Worm (Caenorhabditis elegans) whole organism, L3 larva: Measurements from ENCODE around the gene M18.3.

Experiments used
- ama-1 ChIP-seq: fragments of 150-350 bp; optimal IDR thresholded peaks from 2 replicates; lab custom pipeline; 2018
- ceh-16 ChIP-seq: sonication (generic microtip); optimal IDR thresholded peaks from 2 replicates; lab custom pipeline; 2017; ENCODE audit warnings: missing biosample characterization, missing genetic modification characterization
- ceh-82 ChIP-seq: fragments of 150-350 bp; optimal IDR thresholded peaks from 2 replicates; lab custom pipeline; 2014; ENCODE audit warnings: missing biosample characterization, missing genetic modification characterization
- daf-12 ChIP-seq: fragments of 150-350 bp; optimal IDR thresholded peaks from 2 replicates; lab custom pipeline; 2014; ENCODE audit warnings: missing biosample characterization, missing genetic modification reagents, missing genetic modification characterization
- egl-27 ChIP-seq: sonication (generic microtip); optimal IDR thresholded peaks from 4 replicates; lab custom pipeline; 2017; ENCODE audit warnings: missing biosample characterization, missing genetic modification reagents, missing genetic modification characterization
- egl-5 ChIP-seq: fragments of 150-350 bp; optimal IDR thresholded peaks from 2 replicates; lab custom pipeline; 2017; ENCODE audit warnings: missing biosample characterization, missing genetic modification reagents, missing genetic modification characterization, inconsistent platforms
- elt-2 ChIP-seq: sonication (generic microtip); optimal IDR thresholded peaks from 2 replicates; lab custom pipeline; 2016; ENCODE audit warnings: missing genetic modification reagents, mild to moderate bottlenecking, missing genetic modification characterization, missing compliant biosample characterization
- elt-3 ChIP-seq, 3 experiments: fragments of 150-350 bp in 1 of 3; sonication (generic microtip) in 2 of 3; optimal IDR thresholded peaks; 2 replicates in 2 of 3; 4 replicates in 1 of 3; lab custom pipeline; 2014 to 2017; ENCODE audit warnings: missing biosample characterization in 3 of 3, missing genetic modification characterization in 3 of 3
- fkh-10 ChIP-seq: sonication (generic microtip); optimal IDR thresholded peaks from 2 replicates; lab custom pipeline; 2017; ENCODE audit warnings: missing biosample characterization, missing genetic modification reagents, missing genetic modification characterization
- fos-1 ChIP-seq: fragments of 150-350 bp; optimal IDR thresholded peaks from 2 replicates; lab custom pipeline; 2014; ENCODE audit warnings: missing biosample characterization, missing genetic modification characterization
- jun-1 ChIP-seq: fragments of 150-350 bp; optimal IDR thresholded peaks from 2 replicates; lab custom pipeline; 2014; ENCODE audit warnings: missing biosample characterization, missing genetic modification reagents, missing genetic modification characterization
- lin-15B ChIP-seq: fragments of 150-350 bp; optimal IDR thresholded peaks from 2 replicates; lab custom pipeline; 2014; ENCODE audit warnings: missing biosample characterization, missing genetic modification characterization
- lin-39 ChIP-seq: fragments of 150-350 bp; optimal IDR thresholded peaks from 2 replicates; lab custom pipeline; 2018; ENCODE audit warnings: missing biosample characterization, missing genetic modification reagents, missing genetic modification characterization
- mml-1 ChIP-seq: fragments of 150-350 bp; sonication (generic microtip); optimal IDR thresholded peaks from 3 replicates; lab custom pipeline; 2014; ENCODE audit warnings: missing biosample characterization, missing genetic modification characterization
- nfya-1 ChIP-seq: sonication (generic microtip); optimal IDR thresholded peaks from 2 replicates; lab custom pipeline; 2017; ENCODE audit warnings: missing genetic modification characterization, mild to moderate bottlenecking, missing compliant biosample characterization, antibody characterized with exemption, moderate library complexity; ENCODE audit not compliant: insufficient read depth
- nhr-11 ChIP-seq: fragments of 150-350 bp; optimal IDR thresholded peaks from 2 replicates; lab custom pipeline; 2014; ENCODE audit warnings: missing biosample characterization, missing genetic modification characterization
- nhr-12 ChIP-seq: fragments of 150-350 bp; optimal IDR thresholded peaks from 2 replicates; lab custom pipeline; 2014; ENCODE audit warnings: missing biosample characterization, missing genetic modification characterization
- nhr-23 ChIP-seq: fragments of 150-350 bp; optimal IDR thresholded peaks from 2 replicates; lab custom pipeline; 2014; ENCODE audit warnings: missing biosample characterization, missing genetic modification reagents, missing genetic modification characterization
- nhr-237 ChIP-seq: fragments of 150-350 bp; optimal IDR thresholded peaks from 2 replicates; lab custom pipeline; 2014; ENCODE audit warnings: missing biosample characterization, missing genetic modification characterization
- nhr-25 ChIP-seq: sonication (generic microtip); optimal IDR thresholded peaks from 2 replicates; lab custom pipeline; 2017; ENCODE audit warnings: missing biosample characterization, missing genetic modification characterization
- nhr-28 ChIP-seq: fragments of 150-350 bp; optimal IDR thresholded peaks from 2 replicates; lab custom pipeline; 2014; ENCODE audit warnings: missing biosample characterization, missing genetic modification characterization
- nhr-43 ChIP-seq: sonication (generic microtip); optimal IDR thresholded peaks from 2 replicates; lab custom pipeline; 2016; ENCODE audit warnings: mild to moderate bottlenecking, missing genetic modification characterization, missing compliant biosample characterization; ENCODE audit not compliant: poor library complexity, severe bottlenecking
- nhr-67 ChIP-seq: fragments of 150-350 bp; optimal IDR thresholded peaks from 2 replicates; lab custom pipeline; 2014; ENCODE audit warnings: missing biosample characterization, missing genetic modification characterization
- pha-4 ChIP-seq: fragments of 150-350 bp; optimal IDR thresholded peaks from 2 replicates; lab custom pipeline; 2014; ENCODE audit warnings: missing biosample characterization, missing genetic modification reagents, missing genetic modification characterization
- pqm-1 ChIP-seq: fragments of 150-350 bp; optimal IDR thresholded peaks from 2 replicates; lab custom pipeline; 2017; ENCODE audit warnings: missing biosample characterization, missing genetic modification characterization, inconsistent platforms
- sea-2 ChIP-seq: fragments of 150-350 bp; sonication (generic microtip); optimal IDR thresholded peaks from 4 replicates; lab custom pipeline; 2014; ENCODE audit warnings: missing biosample characterization, missing genetic modification reagents, missing genetic modification characterization
- snpc-4 ChIP-seq: fragments of 150-350 bp; optimal IDR thresholded peaks from 2 replicates; lab custom pipeline; 2014; ENCODE audit warnings: missing biosample characterization, missing genetic modification characterization
- tbx-2 ChIP-seq: sonication (generic microtip); optimal IDR thresholded peaks from 2 replicates; lab custom pipeline; 2016; ENCODE audit warnings: mild to moderate bottlenecking, missing genetic modification characterization, missing compliant biosample characterization
- unc-39 ChIP-seq: sonication (generic microtip); optimal IDR thresholded peaks from 4 replicates; lab custom pipeline; 2017; ENCODE audit warnings: missing biosample characterization, missing genetic modification characterization
- unc-62 ChIP-seq: fragments of 150-350 bp; sonication (generic microtip); optimal IDR thresholded peaks from 4 replicates; lab custom pipeline; 2014; ENCODE audit warnings: missing biosample characterization, missing genetic modification reagents, missing genetic modification characterization
- zag-1 ChIP-seq: fragments of 150-350 bp; optimal IDR thresholded peaks from 2 replicates; lab custom pipeline; 2014; ENCODE audit warnings: missing biosample characterization, missing genetic modification characterization
- ztf-11 ChIP-seq: fragments of 150-350 bp; optimal IDR thresholded peaks from 2 replicates; lab custom pipeline; 2014; ENCODE audit warnings: missing biosample characterization, missing genetic modification characterization

Gene M18.3

ce11 chrIV:12124314-12125084, 18.8 kb downstream of the M18.3 start, which contains the start of gene dhhc-6:
Gene dhhc-6, plus strand, starts transcription at chrIV:12124952.
- no peak for TF ChIP-seq egl-27
- TF ChIP-seq unc-39 (tag; lab: Kevin White, UChicago): no peak
- no peak for TF ChIP-seq nfya-1 (tag; lab: Kevin White, UChicago)
- no peak for TF ChIP-seq zag-1 (tag; lab: Kevin White, UChicago)
- TF ChIP-seq, all 47 proteins: peak for 0

ce11 chrIV:12126740-12127472, 21.2 kb downstream of the M18.3 start:
- peak; percentile 29 for TF ChIP-seq lin-39 (tag; lab: Kevin White, UChicago)
- TF ChIP-seq fkh-10: peak; percentile 20
- no peak for TF ChIP-seq elt-3 (tag; optimal IDR thresholded peaks at IDR 0.05; lab: Kevin White, UChicago)

- TF ChIP-seq nhr-237 (tag; lab: Kevin White, UChicago) (no peak), nhr-11 (tag; lab: Kevin White, UChicago) (no peak), fkh-10 (no peak), daf-12 (tag; lab: Kevin White, UChicago) (no peak), nhr-12 (tag; lab: Kevin White, UChicago) (no peak), jun-1 (tag; lab: Kevin White, UChicago) (no peak), nfya-1 (tag; lab: Kevin White, UChicago) (peak; percentile 42), pha-4 (peak; percentile 13), lin-15B (no peak), nhr-23 (tag; lab: Kevin White, UChicago) (no peak), unc-62 (GFP tag; lab: Kevin White, UChicago) (no peak), pqm-1 (no peak), egl-5 (tag; lab: Kevin White, UChicago) (no peak), nhr-25 (tag; lab: Kevin White, UChicago) (peak; percentile 27), nhr-28 (no peak), fos-1 (no peak), nhr-43 (tag; lab: Kevin White, UChicago) (no peak), nhr-67 (tag; lab: Kevin White, UChicago) (no peak), ceh-16 (tag; lab: Kevin White, UChicago) (no peak), elt-3 (tag; optimal IDR thresholded peaks at IDR 0.05; lab: Kevin White, UChicago) (no peak)
- TF ChIP-seq, all 47 proteins: peak for 3
These were observed 22.2 kb downstream of the M18.3 start for ce11 chrIV:12127838-12128237.

ce11 chrIV:12128708-12129107, 23.1 kb downstream of the M18.3 start:
- peak; percentile 28 for TF ChIP-seq pqm-1
- no peak for TF ChIP-seq nhr-12 (tag; lab: Kevin White, UChicago)
- TF ChIP-seq pha-4: peak; percentile 23
- peak; percentile 7 for TF ChIP-seq snpc-4 (tag; lab: Kevin White, UChicago)
- no peak for TF ChIP-seq tbx-2 (tag; lab: Kevin White, UChicago)
- TF ChIP-seq elt-2: peak; percentile 47
- peak; percentile 28 for TF ChIP-seq nfya-1 (tag; lab: Kevin White, UChicago)

- no peak for TF ChIP-seq mml-1 (tag; lab: Kevin White, UChicago)
- no peak for TF ChIP-seq tbx-2 (tag; lab: Kevin White, UChicago)
- TF ChIP-seq sea-2 (GFP tag; lab: Kevin White, UChicago): no peak
- TF ChIP-seq elt-2: no peak
- no peak for TF ChIP-seq egl-27
- TF ChIP-seq nhr-237 (tag; lab: Kevin White, UChicago): no peak
- no peak for TF ChIP-seq ceh-82
- no peak for TF ChIP-seq ztf-11 (tag; lab: Kevin White, UChicago)
- no peak for TF ChIP-seq daf-12 (tag; lab: Kevin White, UChicago)
- no peak for TF ChIP-seq nhr-23 (tag; lab: Kevin White, UChicago)
- TF ChIP-seq unc-62 (GFP tag; lab: Kevin White, UChicago): no peak
- no peak for TF ChIP-seq ama-1 (lab: Kevin White, UChicago)
These were observed 23.5 kb downstream of the M18.3 start, which contains the start of gene lin-24 for ce11 chrIV:12129204-12129603. Gene lin-24, plus strand, starts transcription at chrIV:12129504.
